Worm (Caenorhabditis elegans): Measurements from ENCODE around the gene grl-8.

Gene grl-8

DNA sequence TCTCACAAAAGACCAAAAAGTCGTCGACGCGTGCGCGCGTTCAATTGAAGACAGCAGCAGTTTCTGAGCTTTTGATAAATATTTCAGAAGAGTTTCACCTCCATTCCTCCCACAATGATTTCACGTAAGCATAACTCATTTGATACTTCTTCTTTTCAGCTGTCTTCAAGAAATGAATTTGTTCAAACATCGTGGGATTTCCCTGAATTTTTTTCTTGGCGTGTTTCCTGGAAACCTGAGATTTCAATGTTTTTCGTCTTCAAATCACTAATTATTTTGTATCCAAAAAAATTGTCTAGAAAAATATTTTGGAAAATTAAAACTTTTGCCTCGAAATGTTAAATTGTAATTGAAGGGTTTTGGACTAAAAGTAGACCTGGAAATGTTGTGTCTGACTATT is 45.6 kb upstream of the grl-8 start:
- TF ChIP-seq ztf-16 (tag; optimal IDR thresholded peaks at IDR 0.05), result no peak
- TF ChIP-seq tbx-2 (tag; optimal IDR thresholded peaks at IDR 0.05), result no peak
- no peak for TF ChIP-seq unc-55 (GFP tag; optimal IDR thresholded peaks at IDR 0.05)
- no peak for TF ChIP-seq elt-4 (tag; optimal IDR thresholded peaks at IDR 0.05)
- no peak for TF ChIP-seq mec-3 (tag; optimal IDR thresholded peaks at IDR 0.05; ENCODE audit: borderline replicate concordance)
- TF ChIP-seq pat-9 (tag; optimal IDR thresholded peaks at IDR 0.05), result no peak
- TF ChIP-seq fkh-6 (tag; optimal IDR thresholded peaks at IDR 0.05), result no peak
- TF ChIP-seq pros-1 (tag; optimal IDR thresholded peaks at IDR 0.05), result no peak
- TF ChIP-seq fkh-10 (GFP tag; optimal IDR thresholded peaks at IDR 0.05), result no peak
- no peak for TF ChIP-seq ceh-34 (tag; optimal IDR thresholded peaks at IDR 0.05)
- TF ChIP-seq ceh-6 (GFP tag; optimal IDR thresholded peaks at IDR 0.05), result no peak
- TF ChIP-seq gmeb-2 (tag; optimal IDR thresholded peaks at IDR 0.05), result no peak
- TF ChIP-seq sdc-2 (tag; optimal IDR thresholded peaks at IDR 0.05), result no peak
- TF ChIP-seq K02D7.2 (tag; optimal IDR thresholded peaks at IDR 0.05), result no peak
- no peak for TF ChIP-seq pag-3 (tag; optimal IDR thresholded peaks at IDR 0.05; ENCODE audit: borderline replicate concordance)
- TF ChIP-seq ref-2 (tag; optimal IDR thresholded peaks at IDR 0.05), result no peak
- TF ChIP-seq zip-5 (tag; optimal IDR thresholded peaks at IDR 0.05), result no peak

DNA sequence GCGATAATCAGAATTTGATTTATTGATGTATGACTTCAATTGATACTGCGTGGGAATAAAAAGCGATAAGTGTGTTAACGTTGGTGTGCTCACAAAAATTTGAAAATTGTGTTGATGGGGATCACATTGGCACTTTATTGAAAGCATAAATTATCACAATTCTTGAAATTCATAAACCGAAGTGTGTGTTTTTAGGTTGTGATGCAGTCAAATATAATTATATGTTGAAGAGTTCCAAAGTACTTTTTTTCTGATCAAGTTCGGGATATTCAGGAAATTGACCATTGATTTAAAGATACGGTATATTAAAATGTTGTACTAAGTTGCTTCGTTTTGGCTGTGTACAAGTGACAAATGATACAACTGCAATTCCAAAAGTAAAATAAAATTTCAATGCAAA is 42.8 kb upstream of the grl-8 start, which contains the start of gene srh-28:
Gene srh-28 (minus strand): TSS at position 101 of the 400 bp plus-strand sequence.
- TF ChIP-seq lin-11 (tag; optimal IDR thresholded peaks at IDR 0.05) (no peak), unc-86 (tag; optimal IDR thresholded peaks at IDR 0.05) (no peak), T23F11.4 (GFP tag; optimal IDR thresholded peaks at IDR 0.05) (no peak), sox-4 (tag; optimal IDR thresholded peaks at IDR 0.05) (no peak), pha-2 (tag; optimal IDR thresholded peaks at IDR 0.05) (no peak), hlh-30 (tag; optimal IDR thresholded peaks at IDR 0.05; ENCODE audit: insufficient read depth) (no peak), C38D4.7 (GFP tag; optimal IDR thresholded peaks at IDR 0.05) (no peak), C08G9.2 (tag; optimal IDR thresholded peaks at IDR 0.05) (no peak), nhr-11 (tag; optimal IDR thresholded peaks at IDR 0.05) (no peak), tbx-7 (tag; optimal IDR thresholded peaks at IDR 0.05) (no peak), syd-9 (tag; optimal IDR thresholded peaks at IDR 0.05) (no peak), dmd-4 (tag; optimal IDR thresholded peaks at IDR 0.05; ENCODE audit: borderline replicate concordance) (no peak), unc-55 (GFP tag; optimal IDR thresholded peaks at IDR 0.05) (no peak), zip-5 (tag; optimal IDR thresholded peaks at IDR 0.05) (no peak), rnt-1 (tag; optimal IDR thresholded peaks at IDR 0.05) (no peak), ref-2 (tag; optimal IDR thresholded peaks at IDR 0.05) (no peak), fax-1 (tag; optimal IDR thresholded peaks at IDR 0.05) (no peak)

- TF ChIP-seq pat-9 (tag; optimal IDR thresholded peaks at IDR 0.05) (no peak), pax-1 (tag; optimal IDR thresholded peaks at IDR 0.05) (no peak), hlh-15 (tag; optimal IDR thresholded peaks at IDR 0.05) (no peak), unc-3 (GFP tag; conservative IDR thresholded peaks at IDR 0.05) (no peak), unc-3 (tag; optimal IDR thresholded peaks at IDR 0.05) (no peak), ceh-9 (tag; optimal IDR thresholded peaks at IDR 0.05) (no peak), F13H6.1 (tag; optimal IDR thresholded peaks at IDR 0.05) (no peak), eyg-1 (tag; optimal IDR thresholded peaks at IDR 0.05) (no peak), sox-2 (GFP tag; IDR thresholded peaks at IDR 0.05) (no peak), ceh-18 (tag; optimal IDR thresholded peaks at IDR 0.05) (no peak), ama-1 (optimal IDR thresholded peaks at IDR 0.05) (no peak), nfya-1 (tag; optimal IDR thresholded peaks at IDR 0.05) (no peak), odd-2 (tag; optimal IDR thresholded peaks at IDR 0.05) (no peak), tbx-7 (tag; optimal IDR thresholded peaks at IDR 0.05) (no peak), K02D7.2 (tag; optimal IDR thresholded peaks at IDR 0.05) (no peak), sdc-2 (tag; optimal IDR thresholded peaks at IDR 0.05) (no peak), gmeb-2 (tag; optimal IDR thresholded peaks at IDR 0.05) (no peak), rnt-1 (tag; optimal IDR thresholded peaks at IDR 0.05) (no peak), ref-2 (tag; optimal IDR thresholded peaks at IDR 0.05) (no peak)
Observed at ce11 chrV:6773735-6774134, 40.8 kb upstream of the grl-8 start, which contains the start of gene ZC404.16. TSS of gene ZC404.16 (minus strand) at chrV:6773835.

Data from whole organism, late embryonic.